Fruit fly (Drosophila melanogaster) S2 (cell line): Measurements from ENCODE around the gene CG32727.

Experiments
- CG8478 ChIP-seq: fragments of >200 bp; optimal IDR thresholded peaks from 2 replicates; lab custom pipeline; 2018
- CTCF ChIP-seq, 2 experiments: fragments of >200 bp; optimal IDR thresholded peaks; 2 replicates each; lab custom pipeline; 2018

- TF ChIP-seq CTCF (optimal IDR thresholded peaks at IDR 0.05; lab: Kevin White, UChicago) (peak; percentile 55 to 58), CG8478 (no peak)
Observed at dm6 chrX:7422577-7422976, 15.6 kb downstream of the CG32727 start.
